Fruit fly (Drosophila melanogaster) whole organism, prepupa: ENCODE results near the gene CG11085.

Experiments used
- Blimp-1 ChIP-seq: fragments of 200-800 bp; sonication (Bioruptor generic); optimal IDR thresholded peaks from 3 replicates; lab custom pipeline; 2017; ENCODE audit warnings: missing biosample characterization, missing genetic modification characterization, mild to moderate bottlenecking, moderate library complexity, missing genetic modification reagents
- CG10631 ChIP-seq: fragments of 200-800 bp; sonication (Bioruptor generic); optimal IDR thresholded peaks from 2 replicates; lab custom pipeline; 2016; ENCODE audit warnings: missing biosample characterization, missing genetic modification characterization
- CG11902 ChIP-seq: fragments of 200-800 bp; sonication (Bioruptor generic); optimal IDR thresholded peaks from 3 replicates; lab custom pipeline; 2016; ENCODE audit warnings: missing biosample characterization, missing genetic modification characterization
- CG1621 ChIP-seq: fragments of 200-800 bp; sonication (Bioruptor generic); optimal IDR thresholded peaks from 3 replicates; lab custom pipeline; 2018; ENCODE audit warnings: missing biosample characterization, mild to moderate bottlenecking, missing genetic modification characterization
- CG16779 ChIP-seq: fragments of 200-800 bp; sonication (Bioruptor generic); optimal IDR thresholded peaks from 3 replicates; lab custom pipeline; 2017; ENCODE audit warnings: missing biosample characterization, mild to moderate bottlenecking, missing genetic modification characterization
- CG31627 ChIP-seq: fragments of 200-800 bp; sonication (Bioruptor generic); optimal IDR thresholded peaks from 3 replicates; lab custom pipeline; 2016; ENCODE audit warnings: missing biosample characterization, missing genetic modification characterization
- CG34406 ChIP-seq: fragments of 200-800 bp; sonication (Bioruptor generic); optimal IDR thresholded peaks from 3 replicates; lab custom pipeline; 2016; ENCODE audit warnings: missing biosample characterization, missing genetic modification characterization
- CG3919 ChIP-seq: fragments of 200-800 bp; sonication (Bioruptor generic); optimal IDR thresholded peaks from 3 replicates; lab custom pipeline; 2016; ENCODE audit warnings: missing biosample characterization, missing genetic modification characterization
- CG4318 ChIP-seq: fragments of 200-800 bp; sonication (Bioruptor generic); optimal IDR thresholded peaks from 3 replicates; lab custom pipeline; 2017; ENCODE audit warnings: missing biosample characterization, mild to moderate bottlenecking, missing genetic modification characterization
- CG6276 ChIP-seq: fragments of 200-800 bp; sonication (Bioruptor generic); optimal IDR thresholded peaks from 2 replicates; lab custom pipeline; 2017; ENCODE audit warnings: missing biosample characterization, mild to moderate bottlenecking, missing genetic modification characterization
- CG6792 ChIP-seq: fragments of 200-800 bp; sonication (Bioruptor generic); optimal IDR thresholded peaks from 3 replicates; lab custom pipeline; 2016; ENCODE audit warnings: missing biosample characterization, missing genetic modification characterization
- CG6854 ChIP-seq: fragments of 200-800 bp; sonication (Bioruptor generic); optimal IDR thresholded peaks from 2 replicates; lab custom pipeline; 2017; ENCODE audit warnings: missing biosample characterization, mild to moderate bottlenecking, missing genetic modification characterization
- CG7368 ChIP-seq: fragments of 200-800 bp; sonication (Bioruptor generic); optimal IDR thresholded peaks from 3 replicates; lab custom pipeline; 2016; ENCODE audit warnings: missing biosample characterization, missing genetic modification characterization
- CG8119 ChIP-seq: fragments of 200-800 bp; sonication (Bioruptor generic); IDR thresholded peaks from 3 replicates; pipeline ENCODE4 v1.3.6; 2022; ENCODE audit warnings: missing biosample characterization, missing genetic modification characterization
- CG8319 ChIP-seq: fragments of 200-800 bp; sonication (Bioruptor generic); optimal IDR thresholded peaks from 3 replicates; lab custom pipeline; 2016; ENCODE audit warnings: missing biosample characterization, missing genetic modification characterization
- Eip75B ChIP-seq: fragments of 200-800 bp; sonication (Bioruptor generic); optimal IDR thresholded peaks from 3 replicates; lab custom pipeline; 2016; ENCODE audit warnings: missing biosample characterization, missing genetic modification characterization
- Eip78C ChIP-seq: fragments of 200-800 bp; sonication (Bioruptor generic); peaks from one replicate; lab custom pipeline; 2016; ENCODE audit warnings: missing biosample characterization, missing genetic modification characterization
- Eip93F ChIP-seq: fragments of 200-800 bp; sonication (Bioruptor generic); optimal IDR thresholded peaks from 2 replicates; lab custom pipeline; 2016; ENCODE audit warnings: missing biosample characterization, mild to moderate bottlenecking, missing genetic modification characterization
- Ets21C ChIP-seq: fragments of 200-800 bp; sonication (Bioruptor generic); optimal IDR thresholded peaks from 3 replicates; lab custom pipeline; 2016; ENCODE audit warnings: missing biosample characterization, missing genetic modification characterization
- Ets96B ChIP-seq: fragments of 200-800 bp; optimal IDR thresholded peaks from 2 replicates; lab custom pipeline; 2019; ENCODE audit warnings: missing biosample characterization, mild to moderate bottlenecking, missing genetic modification characterization, moderate library complexity
- Hr38 ChIP-seq: sonication (Bioruptor generic); optimal IDR thresholded peaks from 2 replicates; lab custom pipeline; 2016; ENCODE audit warnings: missing biosample characterization, missing genetic modification characterization
- Hr39 ChIP-seq: fragments of 200-800 bp; sonication (Bioruptor generic); optimal IDR thresholded peaks from 2 replicates; lab custom pipeline; 2016; ENCODE audit warnings: missing biosample characterization, missing genetic modification characterization
- Hr4 ChIP-seq: fragments of 200-800 bp; sonication (Bioruptor generic); optimal IDR thresholded peaks from 3 replicates; lab custom pipeline; 2016; ENCODE audit warnings: missing biosample characterization, missing genetic modification characterization
- Lpt ChIP-seq: fragments of 200-800 bp; sonication (Bioruptor generic); optimal IDR thresholded peaks from 3 replicates; lab custom pipeline; 2016; ENCODE audit warnings: missing biosample characterization, missing genetic modification characterization
- OdsH ChIP-seq: fragments of 200-800 bp; sonication (Bioruptor generic); optimal IDR thresholded peaks from 3 replicates; lab custom pipeline; 2016; ENCODE audit warnings: missing biosample characterization, missing genetic modification characterization
- Smox ChIP-seq: fragments of 200-800 bp; sonication (Bioruptor generic); optimal IDR thresholded peaks from 3 replicates; lab custom pipeline; 2016; ENCODE audit warnings: missing biosample characterization, missing genetic modification characterization
- Sox102F ChIP-seq: fragments of 200-800 bp; sonication (Bioruptor generic); optimal IDR thresholded peaks from 2 replicates; lab custom pipeline; 2016; ENCODE audit warnings: missing biosample characterization, mild to moderate bottlenecking, missing genetic modification characterization
- Sox14 ChIP-seq: fragments of 200-800 bp; sonication (Bioruptor generic); optimal IDR thresholded peaks from 3 replicates; lab custom pipeline; 2016; ENCODE audit warnings: missing biosample characterization, missing genetic modification characterization
- Sox15 ChIP-seq: fragments of 200-800 bp; sonication (Bioruptor generic); optimal IDR thresholded peaks from 3 replicates; lab custom pipeline; 2016; ENCODE audit warnings: missing biosample characterization, missing genetic modification characterization
- acj6 ChIP-seq: fragments of 200-800 bp; sonication (Bioruptor generic); optimal IDR thresholded peaks from 3 replicates; lab custom pipeline; 2016; ENCODE audit warnings: missing biosample characterization, missing genetic modification characterization
- cyc ChIP-seq: fragments of 200-800 bp; sonication (Bioruptor generic); optimal IDR thresholded peaks from 3 replicates; lab custom pipeline; 2016; ENCODE audit warnings: missing biosample characterization, missing genetic modification characterization
- dac ChIP-seq: fragments of 200-800 bp; sonication (Bioruptor generic); optimal IDR thresholded peaks from 2 replicates; lab custom pipeline; 2017; ENCODE audit warnings: missing biosample characterization, mild to moderate bottlenecking, missing genetic modification characterization
- eg ChIP-seq: fragments of 200-800 bp; sonication (Bioruptor generic); IDR thresholded peaks from 3 replicates; pipeline ENCODE4 v1.3.6; 2022; ENCODE audit warnings: missing biosample characterization, missing genetic modification characterization
- esn ChIP-seq: fragments of 200-800 bp; sonication (Bioruptor generic); optimal IDR thresholded peaks from 2 replicates; lab custom pipeline; 2016; ENCODE audit warnings: missing biosample characterization, mild to moderate bottlenecking, missing genetic modification characterization, moderate library complexity
- fd59A ChIP-seq: fragments of 200-800 bp; sonication (Bioruptor generic); optimal IDR thresholded peaks from 2 replicates; lab custom pipeline; 2017; ENCODE audit warnings: missing biosample characterization, mild to moderate bottlenecking, missing genetic modification characterization, missing genetic modification reagents
- fd85E ChIP-seq: fragments of 200-800 bp; sonication (Bioruptor generic); optimal IDR thresholded peaks from 3 replicates; lab custom pipeline; 2016; ENCODE audit warnings: missing biosample characterization, missing genetic modification characterization
- fkh ChIP-seq: fragments of 200-800 bp; sonication (Bioruptor generic); optimal IDR thresholded peaks from 3 replicates; lab custom pipeline; 2017; ENCODE audit warnings: missing biosample characterization, mild to moderate bottlenecking, missing genetic modification characterization, moderate library complexity
- lz ChIP-seq: fragments of 200-800 bp; sonication (Bioruptor generic); optimal IDR thresholded peaks from 3 replicates; lab custom pipeline; 2016; ENCODE audit warnings: missing biosample characterization, missing genetic modification characterization
- pdm3 ChIP-seq: fragments of 200-800 bp; sonication (Bioruptor generic); optimal IDR thresholded peaks from 3 replicates; lab custom pipeline; 2016; ENCODE audit warnings: missing biosample characterization, missing genetic modification characterization
- salr ChIP-seq, 2 experiments: fragments of 200-800 bp; sonication (Bioruptor generic); optimal IDR thresholded peaks; 3 replicates each; lab custom pipeline; 2016 to 2018; ENCODE audit warnings: missing biosample characterization in 2 of 2, missing genetic modification characterization in 2 of 2, mild to moderate bottlenecking in 1 of 2
- spab ChIP-seq: fragments of 200-800 bp; sonication (Bioruptor generic); optimal IDR thresholded peaks from 2 replicates; lab custom pipeline; 2017; ENCODE audit warnings: missing biosample characterization, mild to moderate bottlenecking, missing genetic modification characterization, missing genetic modification reagents
- ss ChIP-seq, 2 experiments: fragments of 200-800 bp; sonication (Bioruptor generic); optimal IDR thresholded peaks; 2 replicates in 1 of 2; 3 replicates in 1 of 2; lab custom pipeline; 2017 to 2018; ENCODE audit warnings: mild to moderate bottlenecking in 2 of 2, missing biosample characterization in 2 of 2, missing genetic modification characterization in 2 of 2, moderate library complexity in 1 of 2
- svp ChIP-seq: fragments of 200-800 bp; sonication (Bioruptor generic); peaks from one replicate; lab custom pipeline; 2016; ENCODE audit warnings: missing biosample characterization, missing genetic modification characterization
- topi ChIP-seq: fragments of 200-800 bp; sonication (Bioruptor generic); optimal IDR thresholded peaks from 3 replicates; lab custom pipeline; 2016; ENCODE audit warnings: missing biosample characterization, missing genetic modification characterization
- vri ChIP-seq: fragments of 200-800 bp; sonication (Bioruptor generic); optimal IDR thresholded peaks from 3 replicates; lab custom pipeline; 2016; ENCODE audit warnings: missing biosample characterization, mild to moderate bottlenecking, missing genetic modification characterization

The CG11085 gene

DNA sequence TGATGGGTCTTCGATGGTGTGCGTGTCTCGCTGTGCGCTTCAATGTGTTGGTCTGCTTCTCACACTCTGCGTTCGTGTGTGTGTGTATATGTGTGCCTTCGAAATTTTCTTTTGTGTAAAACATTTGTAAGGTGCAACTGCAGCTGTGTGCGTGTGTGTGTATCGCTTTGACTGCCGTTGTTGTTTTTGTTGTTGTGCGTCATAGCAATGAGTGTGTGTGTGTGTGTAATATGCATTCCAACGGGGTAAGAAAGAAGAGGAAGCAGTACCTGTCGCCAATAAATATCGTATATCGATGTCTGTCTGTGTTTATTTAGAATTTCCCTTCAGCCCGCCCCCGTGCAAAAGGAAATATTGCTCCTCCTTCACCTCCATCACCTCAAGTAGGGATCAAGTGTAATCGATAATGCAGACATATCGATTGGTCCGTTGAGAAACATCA is 38.2 kb downstream of the CG11085 start (continued):
- no peak for TF ChIP-seq spab (GFP tag; lab: Kevin White, UChicago)
- TF ChIP-seq Hr39 (GFP tag; lab: Kevin White, UChicago): no peak
- no peak for TF ChIP-seq Hr38 (GFP tag; lab: Kevin White, UChicago)
- peak; percentile 41 for TF ChIP-seq Sox102F
- no peak for TF ChIP-seq CG8119 (GFP tag; lab: Robert Waterston, UW)
- TF ChIP-seq CG10631 (GFP tag; lab: Kevin White, UChicago): no peak
- TF ChIP-seq Ets21C: no peak
- peak; percentile 70 for TF ChIP-seq Sox14 (GFP tag; lab: Kevin White, UChicago)
- no peak for TF ChIP-seq cyc
- peak; percentile 78 for TF ChIP-seq CG1621 (tag; lab: Kevin White, UChicago)
- TF ChIP-seq Smox (GFP tag; lab: Kevin White, UChicago): no peak

DNA sequence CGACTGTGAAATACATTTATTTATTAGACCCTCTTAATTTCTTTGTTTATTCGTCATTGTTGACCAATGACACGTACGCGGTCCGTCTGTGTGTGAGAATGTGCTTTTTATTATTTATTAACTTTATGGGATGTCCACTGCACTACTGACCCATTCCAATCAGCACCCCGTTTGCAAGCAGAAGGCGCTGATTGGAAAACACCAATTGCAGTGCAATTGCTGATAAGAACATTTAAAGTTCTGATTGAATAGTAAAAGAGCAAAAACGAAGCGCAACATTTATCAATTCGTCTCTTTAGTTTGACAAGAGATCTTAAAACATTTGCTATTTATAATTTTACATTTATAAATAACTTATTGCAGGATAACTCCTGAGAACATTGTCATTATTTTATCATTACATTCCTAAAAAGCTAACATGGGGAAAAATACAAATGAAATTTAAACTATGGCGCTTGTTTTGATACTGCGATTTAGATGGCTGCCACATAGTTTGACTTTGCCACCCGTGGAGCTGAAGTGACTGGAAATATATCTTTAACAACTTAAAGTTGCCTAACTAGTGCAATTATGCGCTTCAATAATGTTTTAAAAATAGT is 42.4 kb downstream of the CG11085 start:
- TF ChIP-seq topi (GFP tag; lab: Kevin White, UChicago) (no peak), Sox102F (no peak), pdm3 (GFP tag; lab: Kevin White, UChicago) (no peak), cyc (no peak), fd59A (GFP tag; lab: Kevin White, UChicago) (no peak), vri (peak; percentile 9), svp (GFP tag; lab: Kevin White, UChicago) (peak; percentile 1), fkh (GFP tag; lab: Kevin White, UChicago) (no peak), Smox (GFP tag; lab: Kevin White, UChicago) (no peak)

DNA sequence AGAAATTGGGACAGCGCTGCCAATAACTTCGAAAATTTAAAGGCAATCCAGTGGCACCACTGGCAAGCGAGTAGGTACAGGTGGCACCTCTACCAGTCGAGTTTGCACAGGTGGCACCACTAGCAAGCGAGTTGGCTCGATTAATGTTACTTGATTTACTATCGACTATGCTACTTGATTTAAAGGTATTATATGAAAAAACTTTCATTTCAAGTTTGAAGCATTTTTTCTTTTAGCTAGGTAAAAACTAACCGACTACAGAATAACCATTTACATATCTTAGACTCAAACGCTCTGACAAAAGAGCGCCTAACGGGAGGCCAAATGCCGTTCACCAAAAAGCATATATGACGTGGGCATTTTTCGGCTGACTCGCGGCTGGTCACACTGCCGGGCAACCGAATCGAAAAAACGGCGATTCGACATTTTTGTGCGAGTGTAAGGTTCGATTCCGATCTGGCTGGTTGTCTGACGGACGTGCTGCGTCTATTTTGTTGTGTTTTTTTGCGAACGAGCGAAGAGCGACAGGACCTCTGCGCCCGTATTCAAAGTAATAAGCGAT is 43.0 kb downstream of the CG11085 start, which contains the start of gene Tis11:
Gene Tis11 (plus strand): TSS at position 417 of the 562 bp plus-strand sequence.
- TF ChIP-seq CG6854 (GFP tag; lab: Kevin White, UChicago) (peak; percentile 60), Hr4 (GFP tag; lab: Kevin White, UChicago) (no peak), Ets96B (tag; lab: Kevin White, UChicago) (no peak), svp (GFP tag; lab: Kevin White, UChicago) (peak; percentile 62), fkh (GFP tag; lab: Kevin White, UChicago) (no peak), fd85E (GFP tag; lab: Kevin White, UChicago) (no peak), CG8119 (GFP tag; lab: Robert Waterston, UW) (no peak), CG4318 (GFP tag; lab: Kevin White, UChicago) (no peak), acj6 (GFP tag; lab: Kevin White, UChicago) (no peak), dac (GFP tag; lab: Kevin White, UChicago) (no peak), cyc (no peak), Hr39 (GFP tag; lab: Kevin White, UChicago) (no peak), Eip75B (GFP tag; lab: Kevin White, UChicago) (no peak), Eip78C (GFP tag; lab: Kevin White, UChicago) (no peak), topi (GFP tag; lab: Kevin White, UChicago) (no peak), CG31627 (no peak), Eip93F (GFP tag; lab: Kevin White, UChicago) (no peak), eg (GFP tag; lab: Robert Waterston, UW) (peak; percentile 47; the same call in 2 of the 3 replicates), OdsH (no peak), CG6792 (no peak), CG11902 (GFP tag; lab: Kevin White, UChicago) (no peak), Lpt (no peak), CG1621 (tag; lab: Kevin White, UChicago) (no peak), esn (no peak), vri (peak; percentile 40), Sox15 (GFP tag; lab: Kevin White, UChicago) (no peak), CG16779 (tag; lab: Kevin White, UChicago) (no peak), CG8319 (no peak), CG34406 (no peak), pdm3 (GFP tag; lab: Kevin White, UChicago) (no peak), CG6276 (GFP tag; lab: Kevin White, UChicago) (no peak), Sox102F (no peak), Blimp-1 (GFP tag; lab: Kevin White, UChicago) (no peak), CG7368 (GFP tag; lab: Kevin White, UChicago) (no peak), CG3919 (GFP tag; lab: Kevin White, UChicago) (peak; percentile 26), salr (GFP tag; optimal IDR thresholded peaks at IDR 0.05; lab: Kevin White, UChicago) (no peak), lz (GFP tag; lab: Kevin White, UChicago) (no peak), ss (GFP tag; optimal IDR thresholded peaks at IDR 0.05; lab: Kevin White, UChicago) (peak; percentile 9 to 15), Hr38 (GFP tag; lab: Kevin White, UChicago) (no peak), Ets21C (no peak), Sox14 (GFP tag; lab: Kevin White, UChicago) (peak; percentile 28)
